Fruit fly (Drosophila melanogaster) whole organism, prepupa: ENCODE results near the gene CG14780.

Experiments
- Blimp-1 ChIP-seq: fragments of 200-800 bp; sonication (Bioruptor generic); optimal IDR thresholded peaks from 3 replicates; lab custom pipeline; 2017; ENCODE audit warnings: missing biosample characterization, missing genetic modification characterization, mild to moderate bottlenecking, moderate library complexity, missing genetic modification reagents
- CG10669 ChIP-seq: fragments of 200-800 bp; sonication (Bioruptor generic); optimal IDR thresholded peaks from 3 replicates; lab custom pipeline; 2018; ENCODE audit warnings: missing biosample characterization, mild to moderate bottlenecking, missing genetic modification characterization, moderate library complexity
- CG11902 ChIP-seq: fragments of 200-800 bp; sonication (Bioruptor generic); optimal IDR thresholded peaks from 3 replicates; lab custom pipeline; 2016; ENCODE audit warnings: missing biosample characterization, missing genetic modification characterization
- CG15336 ChIP-seq: fragments of 200-800 bp; sonication (Bioruptor generic); IDR thresholded peaks from 2 replicates; pipeline ENCODE4 v1.3.6; 2022; ENCODE audit warnings: missing biosample characterization, missing genetic modification characterization
- CG1621 ChIP-seq: fragments of 200-800 bp; sonication (Bioruptor generic); optimal IDR thresholded peaks from 3 replicates; lab custom pipeline; 2018; ENCODE audit warnings: missing biosample characterization, mild to moderate bottlenecking, missing genetic modification characterization
- CG16779 ChIP-seq: fragments of 200-800 bp; sonication (Bioruptor generic); optimal IDR thresholded peaks from 3 replicates; lab custom pipeline; 2017; ENCODE audit warnings: missing biosample characterization, mild to moderate bottlenecking, missing genetic modification characterization
- CG3032 ChIP-seq: fragments of 200-800 bp; optimal IDR thresholded peaks from 2 replicates; lab custom pipeline; 2019; ENCODE audit warnings: missing biosample characterization, mild to moderate bottlenecking, missing genetic modification characterization, moderate library complexity
- CG31627 ChIP-seq: fragments of 200-800 bp; sonication (Bioruptor generic); optimal IDR thresholded peaks from 3 replicates; lab custom pipeline; 2016; ENCODE audit warnings: missing biosample characterization, missing genetic modification characterization
- CG32006 ChIP-seq: fragments of 200-800 bp; sonication (Bioruptor generic); optimal IDR thresholded peaks from 3 replicates; lab custom pipeline; 2017; ENCODE audit warnings: missing biosample characterization, mild to moderate bottlenecking, missing genetic modification characterization
- CG34406 ChIP-seq: fragments of 200-800 bp; sonication (Bioruptor generic); optimal IDR thresholded peaks from 3 replicates; lab custom pipeline; 2016; ENCODE audit warnings: missing biosample characterization, missing genetic modification characterization
- CG6163 ChIP-seq: fragments of 200-800 bp; sonication (Bioruptor generic); IDR thresholded peaks from 3 replicates; pipeline ENCODE4 v1.3.6; 2022; ENCODE audit warnings: missing biosample characterization, missing genetic modification characterization
- CG6276 ChIP-seq: fragments of 200-800 bp; sonication (Bioruptor generic); optimal IDR thresholded peaks from 2 replicates; lab custom pipeline; 2017; ENCODE audit warnings: missing biosample characterization, mild to moderate bottlenecking, missing genetic modification characterization
- CG6792 ChIP-seq: fragments of 200-800 bp; sonication (Bioruptor generic); optimal IDR thresholded peaks from 3 replicates; lab custom pipeline; 2016; ENCODE audit warnings: missing biosample characterization, missing genetic modification characterization
- CG6808 ChIP-seq: fragments of 200-800 bp; sonication (Bioruptor generic); optimal IDR thresholded peaks from 3 replicates; lab custom pipeline; 2017; ENCODE audit warnings: missing biosample characterization, missing genetic modification characterization, mild to moderate bottlenecking, moderate library complexity, missing genetic modification reagents
- CG6854 ChIP-seq: fragments of 200-800 bp; sonication (Bioruptor generic); optimal IDR thresholded peaks from 2 replicates; lab custom pipeline; 2017; ENCODE audit warnings: missing biosample characterization, mild to moderate bottlenecking, missing genetic modification characterization
- CG7368 ChIP-seq: fragments of 200-800 bp; sonication (Bioruptor generic); optimal IDR thresholded peaks from 3 replicates; lab custom pipeline; 2016; ENCODE audit warnings: missing biosample characterization, missing genetic modification characterization
- CG8119 ChIP-seq: fragments of 200-800 bp; sonication (Bioruptor generic); IDR thresholded peaks from 3 replicates; pipeline ENCODE4 v1.3.6; 2022; ENCODE audit warnings: missing biosample characterization, missing genetic modification characterization
- CG8319 ChIP-seq: fragments of 200-800 bp; sonication (Bioruptor generic); optimal IDR thresholded peaks from 3 replicates; lab custom pipeline; 2016; ENCODE audit warnings: missing biosample characterization, missing genetic modification characterization
- CG8632 ChIP-seq: fragments of 200-800 bp; sonication (Bioruptor generic); optimal IDR thresholded peaks from 3 replicates; lab custom pipeline; 2016; ENCODE audit warnings: missing biosample characterization, missing genetic modification characterization
- CG9139 ChIP-seq: fragments of 200-800 bp; sonication (Bioruptor generic); optimal IDR thresholded peaks from 3 replicates; lab custom pipeline; 2017; ENCODE audit warnings: missing biosample characterization, mild to moderate bottlenecking, missing genetic modification characterization
- Eip75B ChIP-seq: fragments of 200-800 bp; sonication (Bioruptor generic); optimal IDR thresholded peaks from 3 replicates; lab custom pipeline; 2016; ENCODE audit warnings: missing biosample characterization, missing genetic modification characterization
- Eip93F ChIP-seq: fragments of 200-800 bp; sonication (Bioruptor generic); optimal IDR thresholded peaks from 2 replicates; lab custom pipeline; 2016; ENCODE audit warnings: missing biosample characterization, mild to moderate bottlenecking, missing genetic modification characterization
- Ets21C ChIP-seq: fragments of 200-800 bp; sonication (Bioruptor generic); optimal IDR thresholded peaks from 3 replicates; lab custom pipeline; 2016; ENCODE audit warnings: missing biosample characterization, missing genetic modification characterization
- Gug ChIP-seq: fragments of 200-800 bp; sonication (Bioruptor generic); IDR thresholded peaks from 2 replicates; pipeline ENCODE4 v1.3.6; 2022; ENCODE audit warnings: missing biosample characterization, missing genetic modification characterization
- Hr38 ChIP-seq: sonication (Bioruptor generic); optimal IDR thresholded peaks from 2 replicates; lab custom pipeline; 2016; ENCODE audit warnings: missing biosample characterization, missing genetic modification characterization
- Hr39 ChIP-seq: fragments of 200-800 bp; sonication (Bioruptor generic); optimal IDR thresholded peaks from 2 replicates; lab custom pipeline; 2016; ENCODE audit warnings: missing biosample characterization, missing genetic modification characterization
- Hr4 ChIP-seq: fragments of 200-800 bp; sonication (Bioruptor generic); optimal IDR thresholded peaks from 3 replicates; lab custom pipeline; 2016; ENCODE audit warnings: missing biosample characterization, missing genetic modification characterization
- Lpt ChIP-seq: fragments of 200-800 bp; sonication (Bioruptor generic); optimal IDR thresholded peaks from 3 replicates; lab custom pipeline; 2016; ENCODE audit warnings: missing biosample characterization, missing genetic modification characterization
- Met ChIP-seq: fragments of 200-800 bp; sonication (Bioruptor generic); optimal IDR thresholded peaks from 3 replicates; lab custom pipeline; 2016; ENCODE audit warnings: missing biosample characterization, missing genetic modification characterization
- OdsH ChIP-seq: fragments of 200-800 bp; sonication (Bioruptor generic); optimal IDR thresholded peaks from 3 replicates; lab custom pipeline; 2016; ENCODE audit warnings: missing biosample characterization, missing genetic modification characterization
- Smox ChIP-seq: fragments of 200-800 bp; sonication (Bioruptor generic); optimal IDR thresholded peaks from 3 replicates; lab custom pipeline; 2016; ENCODE audit warnings: missing biosample characterization, missing genetic modification characterization
- Sox102F ChIP-seq: fragments of 200-800 bp; sonication (Bioruptor generic); optimal IDR thresholded peaks from 2 replicates; lab custom pipeline; 2016; ENCODE audit warnings: missing biosample characterization, mild to moderate bottlenecking, missing genetic modification characterization
- Sox14 ChIP-seq: fragments of 200-800 bp; sonication (Bioruptor generic); optimal IDR thresholded peaks from 3 replicates; lab custom pipeline; 2016; ENCODE audit warnings: missing biosample characterization, missing genetic modification characterization
- Sox15 ChIP-seq: fragments of 200-800 bp; sonication (Bioruptor generic); optimal IDR thresholded peaks from 3 replicates; lab custom pipeline; 2016; ENCODE audit warnings: missing biosample characterization, missing genetic modification characterization
- achi ChIP-seq: fragments of 200-800 bp; sonication (Bioruptor generic); optimal IDR thresholded peaks from 3 replicates; lab custom pipeline; 2016; ENCODE audit warnings: missing biosample characterization, missing genetic modification characterization
- acj6 ChIP-seq: fragments of 200-800 bp; sonication (Bioruptor generic); optimal IDR thresholded peaks from 3 replicates; lab custom pipeline; 2016; ENCODE audit warnings: missing biosample characterization, missing genetic modification characterization
- cyc ChIP-seq: fragments of 200-800 bp; sonication (Bioruptor generic); optimal IDR thresholded peaks from 3 replicates; lab custom pipeline; 2016; ENCODE audit warnings: missing biosample characterization, missing genetic modification characterization
- dac ChIP-seq: fragments of 200-800 bp; sonication (Bioruptor generic); optimal IDR thresholded peaks from 2 replicates; lab custom pipeline; 2017; ENCODE audit warnings: missing biosample characterization, mild to moderate bottlenecking, missing genetic modification characterization
- dsx ChIP-seq: fragments of 200-800 bp; optimal IDR thresholded peaks from 3 replicates; lab custom pipeline; 2019; ENCODE audit warnings: missing biosample characterization, mild to moderate bottlenecking, missing genetic modification characterization, moderate library complexity; ENCODE audit not compliant: poor library complexity, severe bottlenecking
- eg ChIP-seq: fragments of 200-800 bp; sonication (Bioruptor generic); IDR thresholded peaks from 3 replicates; pipeline ENCODE4 v1.3.6; 2022; ENCODE audit warnings: missing biosample characterization, missing genetic modification characterization
- esn ChIP-seq: fragments of 200-800 bp; sonication (Bioruptor generic); optimal IDR thresholded peaks from 2 replicates; lab custom pipeline; 2016; ENCODE audit warnings: missing biosample characterization, mild to moderate bottlenecking, missing genetic modification characterization, moderate library complexity
- fd59A ChIP-seq: fragments of 200-800 bp; sonication (Bioruptor generic); optimal IDR thresholded peaks from 2 replicates; lab custom pipeline; 2017; ENCODE audit warnings: missing biosample characterization, mild to moderate bottlenecking, missing genetic modification characterization, missing genetic modification reagents
- fd85E ChIP-seq: fragments of 200-800 bp; sonication (Bioruptor generic); optimal IDR thresholded peaks from 3 replicates; lab custom pipeline; 2016; ENCODE audit warnings: missing biosample characterization, missing genetic modification characterization
- fkh ChIP-seq: fragments of 200-800 bp; sonication (Bioruptor generic); optimal IDR thresholded peaks from 3 replicates; lab custom pipeline; 2017; ENCODE audit warnings: missing biosample characterization, mild to moderate bottlenecking, missing genetic modification characterization, moderate library complexity
- lz ChIP-seq: fragments of 200-800 bp; sonication (Bioruptor generic); optimal IDR thresholded peaks from 3 replicates; lab custom pipeline; 2016; ENCODE audit warnings: missing biosample characterization, missing genetic modification characterization
- net ChIP-seq: fragments of 200-800 bp; sonication (Bioruptor generic); optimal IDR thresholded peaks from 3 replicates; lab custom pipeline; 2016; ENCODE audit warnings: missing biosample characterization, missing genetic modification characterization
- pdm3 ChIP-seq: fragments of 200-800 bp; sonication (Bioruptor generic); optimal IDR thresholded peaks from 3 replicates; lab custom pipeline; 2016; ENCODE audit warnings: missing biosample characterization, missing genetic modification characterization
- salr ChIP-seq, 2 experiments: fragments of 200-800 bp; sonication (Bioruptor generic); optimal IDR thresholded peaks; 3 replicates each; lab custom pipeline; 2016 to 2018; ENCODE audit warnings: missing biosample characterization in 2 of 2, missing genetic modification characterization in 2 of 2, mild to moderate bottlenecking in 1 of 2
- spab ChIP-seq: fragments of 200-800 bp; sonication (Bioruptor generic); optimal IDR thresholded peaks from 2 replicates; lab custom pipeline; 2017; ENCODE audit warnings: missing biosample characterization, mild to moderate bottlenecking, missing genetic modification characterization, missing genetic modification reagents
- ss ChIP-seq, 2 experiments: fragments of 200-800 bp; sonication (Bioruptor generic); optimal IDR thresholded peaks; 2 replicates in 1 of 2; 3 replicates in 1 of 2; lab custom pipeline; 2017 to 2018; ENCODE audit warnings: mild to moderate bottlenecking in 2 of 2, missing biosample characterization in 2 of 2, missing genetic modification characterization in 2 of 2, moderate library complexity in 1 of 2
- topi ChIP-seq: fragments of 200-800 bp; sonication (Bioruptor generic); optimal IDR thresholded peaks from 3 replicates; lab custom pipeline; 2016; ENCODE audit warnings: missing biosample characterization, missing genetic modification characterization
- vri ChIP-seq: fragments of 200-800 bp; sonication (Bioruptor generic); optimal IDR thresholded peaks from 3 replicates; lab custom pipeline; 2016; ENCODE audit warnings: missing biosample characterization, mild to moderate bottlenecking, missing genetic modification characterization

Gene CG14780

dm6 chrX:1470562-1470961, 1.8 kb upstream of the CG14780 start, which contains the start of gene pck:
Gene pck (plus strand): TSS chrX:1470666.
- TF ChIP-seq fd85E (no peak), CG1621 (tag; lab: Kevin White, UChicago) (peak; percentile 18), salr (GFP tag; optimal IDR thresholded peaks at IDR 0.05; lab: Kevin White, UChicago) (peak in 1 of 2 experiments; percentile 24), CG7368 (GFP tag; lab: Kevin White, UChicago) (peak; percentile 51), pdm3 (GFP tag; lab: Kevin White, UChicago) (peak; percentile 70), CG10669 (GFP tag; lab: Kevin White, UChicago) (no peak), Hr4 (no peak), Sox102F (GFP tag; lab: Kevin White, UChicago) (peak; percentile 66), CG6792 (GFP tag; lab: Kevin White, UChicago) (peak; percentile 47), CG34406 (peak; percentile 52), Sox14 (GFP tag; lab: Kevin White, UChicago) (peak; percentile 71), CG9139 (no peak), Lpt (peak; percentile 15), CG6854 (GFP tag; lab: Kevin White, UChicago) (no peak), Eip93F (GFP tag; lab: Kevin White, UChicago) (no peak), CG3032 (tag; lab: Kevin White, UChicago) (peak; percentile 23), spab (GFP tag; lab: Kevin White, UChicago) (no peak), CG8632 (GFP tag; lab: Kevin White, UChicago) (peak; percentile 41), eg (peak; percentile 77), CG8119 (GFP tag; lab: Robert Waterston, UW) (0 out of 3 replicates have a peak, but pooled peaks have one; percentile 30), Gug (GFP tag; lab: Robert Waterston, UW) (no peak; the same call in 1 of the 2 replicates), dsx (GFP tag; lab: Kevin White, UChicago) (no peak), CG6276 (no peak), CG32006 (no peak), achi (GFP tag; lab: Kevin White, UChicago) (peak; percentile 60), acj6 (GFP tag; lab: Kevin White, UChicago) (no peak), OdsH (GFP tag; lab: Kevin White, UChicago) (peak; percentile 67), CG6163 (GFP tag; lab: Robert Waterston, UW) (peak; percentile 75), CG8319 (GFP tag; lab: Kevin White, UChicago) (peak; percentile 35), CG15336 (GFP tag; lab: Robert Waterston, UW) (peak; percentile 49; the same call in 1 of the 2 replicates), net (GFP tag; lab: Kevin White, UChicago) (peak; percentile 52), CG6808 (no peak), ss (GFP tag; optimal IDR thresholded peaks at IDR 0.05; lab: Kevin White, UChicago) (no peak), Ets21C (GFP tag; lab: Kevin White, UChicago) (peak; percentile 50), Smox (GFP tag; lab: Kevin White, UChicago) (peak; percentile 65), Met (GFP tag; lab: Kevin White, UChicago) (no peak), esn (GFP tag; lab: Kevin White, UChicago) (peak; percentile 76), Hr39 (GFP tag; lab: Kevin White, UChicago) (peak; percentile 56), cyc (GFP tag; lab: Kevin White, UChicago) (peak; percentile 66), Eip75B (GFP tag; lab: Kevin White, UChicago) (peak; percentile 66), Blimp-1 (GFP tag; lab: Kevin White, UChicago) (no peak), fd59A (GFP tag; lab: Kevin White, UChicago) (no peak), CG11902 (peak; percentile 11), topi (GFP tag; lab: Kevin White, UChicago) (peak; percentile 65), Sox15 (GFP tag; lab: Kevin White, UChicago) (peak; percentile 8), CG31627 (peak; percentile 67), CG16779 (tag; lab: Kevin White, UChicago) (no peak), Hr38 (GFP tag; lab: Kevin White, UChicago) (no peak), vri (no peak), dac (GFP tag; lab: Kevin White, UChicago) (no peak), fkh (GFP tag; lab: Kevin White, UChicago) (no peak), lz (GFP tag; lab: Kevin White, UChicago) (peak; percentile 70)
